Worm (Caenorhabditis elegans) whole organism, L3 larva: Measurements from ENCODE around the gene F20E11.17.

Source experiments
- R02D3.7 ChIP-seq: fragments of 150-350 bp; optimal IDR thresholded peaks from 2 replicates; lab custom pipeline; 2014; ENCODE audit warnings: missing biosample characterization, missing genetic modification characterization
- elt-3 ChIP-seq, 3 experiments: fragments of 150-350 bp in 1 of 3; sonication (generic microtip) in 2 of 3; optimal IDR thresholded peaks; 2 replicates in 2 of 3; 4 replicates in 1 of 3; lab custom pipeline; 2014 to 2017; ENCODE audit warnings: missing biosample characterization in 3 of 3, missing genetic modification characterization in 3 of 3
- nhr-25 ChIP-seq: sonication (generic microtip); optimal IDR thresholded peaks from 2 replicates; lab custom pipeline; 2017; ENCODE audit warnings: missing biosample characterization, missing genetic modification characterization

DNA sequence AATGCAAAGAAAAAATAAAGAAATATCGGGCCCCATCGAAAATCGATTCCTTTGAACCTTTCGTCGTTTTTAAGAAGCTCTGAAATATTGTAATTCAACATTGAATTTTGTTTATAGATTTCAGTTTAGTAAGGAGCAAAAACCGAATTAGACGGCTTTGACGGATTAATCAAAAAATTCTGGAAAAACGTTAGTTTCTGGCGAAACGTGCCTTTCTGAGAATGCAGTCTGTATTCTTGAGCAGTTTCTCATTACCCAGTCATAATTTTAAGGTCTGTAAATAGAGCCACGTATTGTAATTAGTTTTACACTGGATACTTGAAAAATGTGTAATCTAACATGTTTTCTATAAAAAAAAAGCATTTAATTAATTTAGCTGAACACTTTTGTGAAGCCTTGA lies 9.0 kb downstream of the F20E11.17 start, which contains the start of gene srz-48:
- TF ChIP-seq elt-3 (tag; optimal IDR thresholded peaks at IDR 0.05; lab: Kevin White, UChicago): no peak
- no peak for TF ChIP-seq nhr-25 (tag; lab: Kevin White, UChicago)
- TF ChIP-seq R02D3.7: no peak
